Worm (Caenorhabditis elegans): Measurements from ENCODE around the gene F49E12.10.

DNA sequence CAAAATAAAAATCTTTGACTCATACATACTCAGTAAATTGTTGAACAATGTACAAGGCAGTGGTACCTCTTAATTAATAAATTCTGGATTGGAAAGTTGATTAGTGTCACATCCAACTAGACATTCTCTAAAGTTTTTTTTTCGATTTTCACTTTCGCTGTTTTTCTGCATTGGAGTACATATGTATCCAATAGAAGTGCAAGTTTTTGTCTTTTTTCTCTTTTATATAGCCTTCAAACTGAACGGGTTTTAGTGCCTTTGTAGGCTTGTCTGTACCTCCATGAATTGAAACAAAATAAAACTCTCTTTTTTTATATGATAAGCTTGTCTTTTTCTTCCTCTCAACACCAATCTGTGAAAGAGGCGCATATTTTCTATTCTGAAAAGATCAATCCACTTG, 10.7 kb upstream of the F49E12.10 start:
- TF ChIP-seq mep-1 (tag; optimal IDR thresholded peaks at IDR 0.05), result no peak
- no peak for TF ChIP-seq lsy-2 (tag; optimal IDR thresholded peaks at IDR 0.05)
- TF ChIP-seq ztf-11 (tag; optimal IDR thresholded peaks at IDR 0.05), result no peak
- no peak for TF ChIP-seq unc-62 (GFP tag; optimal IDR thresholded peaks at IDR 0.05)
- no peak for TF ChIP-seq sem-2 (GFP tag; optimal IDR thresholded peaks at IDR 0.05)
- no peak for TF ChIP-seq nhr-237 (tag; optimal IDR thresholded peaks at IDR 0.05)
- no peak for TF ChIP-seq blmp-1 (tag; optimal IDR thresholded peaks at IDR 0.05)
- no peak for TF ChIP-seq nhr-28 (tag; optimal IDR thresholded peaks at IDR 0.05)
- TF ChIP-seq lin-13 (tag; optimal IDR thresholded peaks at IDR 0.05), result no peak
- no peak for TF ChIP-seq snpc-4 (tag; optimal IDR thresholded peaks at IDR 0.05)
- no peak for TF ChIP-seq sptf-1 (tag; optimal IDR thresholded peaks at IDR 0.05)
- no peak for TF ChIP-seq elt-3 (tag; optimal IDR thresholded peaks at IDR 0.05)
- no peak for TF ChIP-seq mls-2 (tag; optimal IDR thresholded peaks at IDR 0.05)
- no peak for TF ChIP-seq pha-4 (tag; optimal IDR thresholded peaks at IDR 0.05)

All from whole organism, mixed stage, embryonic.